Worm (Caenorhabditis elegans) whole organism, mixed stage, embryonic: ENCODE measurements around the gene col-139.

ENCODE experiments used
- ceh-83 ChIP-seq: fragments of 200-800 bp; sonication (Bioruptor generic); optimal IDR thresholded peaks from 2 replicates; lab custom pipeline; 2018; ENCODE audit warnings: mild to moderate bottlenecking, missing genetic modification characterization, missing compliant biosample characterization
- elt-3 ChIP-seq: fragments of 150-350 bp; optimal IDR thresholded peaks from 2 replicates; lab custom pipeline; 2014; ENCODE audit warnings: missing biosample characterization, missing genetic modification characterization
- nhr-12 ChIP-seq: fragments of 150-350 bp; optimal IDR thresholded peaks from 2 replicates; lab custom pipeline; 2014; ENCODE audit warnings: missing biosample characterization, missing genetic modification characterization
- nhr-237 ChIP-seq: fragments of 150-350 bp; optimal IDR thresholded peaks from 2 replicates; lab custom pipeline; 2014; ENCODE audit warnings: missing biosample characterization, missing genetic modification characterization
- pha-4 ChIP-seq: fragments of 150-350 bp; optimal IDR thresholded peaks from 2 replicates; lab custom pipeline; 2018; ENCODE audit warnings: missing biosample characterization, missing genetic modification reagents, missing genetic modification characterization
- snpc-4 ChIP-seq: fragments of 150-350 bp; optimal IDR thresholded peaks from 2 replicates; lab custom pipeline; 2014; ENCODE audit warnings: missing biosample characterization, missing genetic modification characterization
- unc-62 ChIP-seq: fragments of 150-350 bp; optimal IDR thresholded peaks from 2 replicates; lab custom pipeline; 2014; ENCODE audit warnings: missing biosample characterization, missing genetic modification reagents, missing genetic modification characterization
- ztf-11 ChIP-seq: fragments of 150-350 bp; optimal IDR thresholded peaks from 2 replicates; lab custom pipeline; 2014; ENCODE audit warnings: missing biosample characterization, missing genetic modification characterization

- TF ChIP-seq unc-62 (GFP tag; lab: Kevin White, UChicago) (no peak), nhr-12 (tag; lab: Kevin White, UChicago) (no peak), nhr-237 (tag; lab: Kevin White, UChicago) (no peak), ztf-11 (tag; lab: Kevin White, UChicago) (no peak), snpc-4 (no peak), elt-3 (no peak), pha-4 (no peak), ceh-83 (GFP tag; lab: Kevin White, UChicago) (no peak)
These were observed 35.5 kb upstream of the col-139 start, which contains the start of gene K03B4.1 for ce11 chrV:4689234-4689633.
